Worm (Caenorhabditis elegans): ENCODE results near the gene C35D10.1.

Gene C35D10.1

ce11 chrIII:4852025-4852424 is 27.5 kb upstream of the C35D10.1 start, which contains the start of gene ced-4:
TSS of gene ced-4 (plus strand) at chrIII:4852325.
- no peak for TF ChIP-seq elt-2 (tag; optimal IDR thresholded peaks at IDR 0.05)
- no peak for TF ChIP-seq efl-3 (GFP tag; optimal IDR thresholded peaks at IDR 0.05)
- no peak for TF ChIP-seq pax-3 (tag; optimal IDR thresholded peaks at IDR 0.05)
- TF ChIP-seq aly-2 (tag; optimal IDR thresholded peaks at IDR 0.05), result no peak
- TF ChIP-seq pag-3 (tag; optimal IDR thresholded peaks at IDR 0.05; ENCODE audit: borderline replicate concordance, insufficient read depth), result no peak
- no peak for TF ChIP-seq tlp-1 (tag; optimal IDR thresholded peaks at IDR 0.05)
- TF ChIP-seq nhr-19 (GFP tag; conservative IDR thresholded peaks at IDR 0.05), result no peak
- TF ChIP-seq lin-13 (GFP tag; optimal IDR thresholded peaks at IDR 0.05), result no peak
- no peak for TF ChIP-seq snu-23 (GFP tag; optimal IDR thresholded peaks at IDR 0.05)
- TF ChIP-seq unc-86 (tag; optimal IDR thresholded peaks at IDR 0.05), result no peak
- no peak for TF ChIP-seq mep-1 (tag; optimal IDR thresholded peaks at IDR 0.05)
- no peak for TF ChIP-seq nhr-237 (tag; optimal IDR thresholded peaks at IDR 0.05)
- TF ChIP-seq xbp-1 (tag; optimal IDR thresholded peaks at IDR 0.05), result no peak
- no peak for TF ChIP-seq ces-1 (GFP tag; optimal IDR thresholded peaks at IDR 0.05)

ce11 chrIII:4854918-4855317 is 24.6 kb upstream of the C35D10.1 start, which contains the start of gene C35D10.8:
TSS of gene C35D10.8 (plus strand) at chrIII:4855218.
- no peak for TF ChIP-seq tlp-1 (tag; optimal IDR thresholded peaks at IDR 0.05)
- no peak for TF ChIP-seq nhr-12 (tag; optimal IDR thresholded peaks at IDR 0.05)
- TF ChIP-seq nhr-77 (tag; optimal IDR thresholded peaks at IDR 0.05), result no peak
- no peak for TF ChIP-seq lir-3 (tag; optimal IDR thresholded peaks at IDR 0.05; ENCODE audit: poor library complexity)
- no peak for TF ChIP-seq vab-15 (tag; optimal IDR thresholded peaks at IDR 0.05)
- no peak for TF ChIP-seq ets-5 (GFP tag; IDR thresholded peaks at IDR 0.05)
- no peak for TF ChIP-seq tbx-2 (tag; optimal IDR thresholded peaks at IDR 0.05)

- TF ChIP-seq nhr-237 (tag; optimal IDR thresholded peaks at IDR 0.05) (no peak), C16A3.4 (tag; optimal IDR thresholded peaks at IDR 0.05) (no peak), nhr-85 (tag) (no peak), nhr-71 (tag; optimal IDR thresholded peaks at IDR 0.05) (no peak), ceh-90 (tag; optimal IDR thresholded peaks at IDR 0.05) (no peak), unc-130 (tag; optimal IDR thresholded peaks at IDR 0.05) (no peak), mdl-1 (tag; optimal IDR thresholded peaks at IDR 0.05) (no peak), nhr-84 (tag; optimal IDR thresholded peaks at IDR 0.05) (no peak), irx-1 (tag; optimal IDR thresholded peaks at IDR 0.05) (no peak), mef-2 (tag; optimal IDR thresholded peaks at IDR 0.05) (no peak), swsn-7 (tag; optimal IDR thresholded peaks at IDR 0.05) (no peak), unc-86 (tag; optimal IDR thresholded peaks at IDR 0.05) (no peak), fkh-4 (tag; optimal IDR thresholded peaks at IDR 0.05; ENCODE audit: borderline replicate concordance) (no peak), nhr-11 (tag; optimal IDR thresholded peaks at IDR 0.05) (no peak), ceh-63 (GFP tag; optimal IDR thresholded peaks at IDR 0.05) (no peak), ets-5 (GFP tag; IDR thresholded peaks at IDR 0.05) (no peak), nhr-76 (tag; optimal IDR thresholded peaks at IDR 0.05) (no peak), lir-3 (tag; optimal IDR thresholded peaks at IDR 0.05; ENCODE audit: poor library complexity) (no peak)
Observed at ce11 chrIII:4856109-4856508, 23.4 kb upstream of the C35D10.1 start, which contains the start of gene C35D10.7. TSS of gene C35D10.7 (plus strand) at chrIII:4856193.

ce11 chrIII:4856992-4857391 is 22.6 kb upstream of the C35D10.1 start:
- TF ChIP-seq C04F5.9 (tag; optimal IDR thresholded peaks at IDR 0.05) (no peak), zip-4 (GFP tag; optimal IDR thresholded peaks at IDR 0.05) (no peak), aha-1 (tag; optimal IDR thresholded peaks at IDR 0.05) (no peak), tlp-1 (tag; optimal IDR thresholded peaks at IDR 0.05) (no peak), nhr-76 (tag; optimal IDR thresholded peaks at IDR 0.05) (no peak), unc-30 (tag; optimal IDR thresholded peaks at IDR 0.05) (no peak), dpl-1 (GFP tag; optimal IDR thresholded peaks at IDR 0.05) (no peak), lin-14 (GFP tag; optimal IDR thresholded peaks at IDR 0.05) (no peak)
